Fruit fly (Drosophila melanogaster) whole organism, wandering third instar larva: Measurements from ENCODE around the gene CG5969.

Experiments used
- Hr83 ChIP-seq: fragments of 200-300 bp; sonication (Bioruptor generic); optimal IDR thresholded peaks from 2 replicates; lab custom pipeline; 2016; ENCODE audit warnings: missing biosample characterization, mild to moderate bottlenecking, missing genetic modification characterization, moderate library complexity; ENCODE audit not compliant: poor library complexity, severe bottlenecking
- Jra ChIP-seq: sonication (Bioruptor generic); optimal IDR thresholded peaks from 2 replicates; lab custom pipeline; 2016; ENCODE audit warnings: missing biosample characterization, missing genetic modification characterization
- dmrt93B ChIP-seq: fragments of 200-800 bp; sonication (Bioruptor generic); optimal IDR thresholded peaks from 2 replicates; lab custom pipeline; 2018; ENCODE audit warnings: missing biosample characterization, mild to moderate bottlenecking, missing genetic modification characterization
- ey ChIP-seq: fragments of 200-800 bp; sonication (Bioruptor generic); optimal IDR thresholded peaks from 2 replicates; lab custom pipeline; 2016; ENCODE audit warnings: missing biosample characterization, missing genetic modification characterization
- fru ChIP-seq: fragments of 200-800 bp; sonication (Bioruptor generic); optimal IDR thresholded peaks from 3 replicates; lab custom pipeline; 2016; ENCODE audit warnings: missing biosample characterization, mild to moderate bottlenecking, missing genetic modification characterization
- jim ChIP-seq: fragments of 175-275, 200-325 bp; sonication (Bioruptor generic); optimal IDR thresholded peaks from 2 replicates; lab custom pipeline; 2016; ENCODE audit warnings: missing biosample characterization, mild to moderate bottlenecking, missing genetic modification characterization
- pan ChIP-seq: fragments of >200 bp; optimal IDR thresholded peaks from 2 replicates; lab custom pipeline; 2017
- sage ChIP-seq: fragments of 200-800 bp; sonication (Bioruptor generic); optimal IDR thresholded peaks from 2 replicates; lab custom pipeline; 2016; ENCODE audit warnings: missing biosample characterization, mild to moderate bottlenecking, missing genetic modification characterization
- tai ChIP-seq: sonication (Bioruptor generic); optimal IDR thresholded peaks from 2 replicates; lab custom pipeline; 2016; ENCODE audit warnings: missing biosample characterization, missing genetic modification characterization
- usp ChIP-seq: fragments of >200 bp; optimal IDR thresholded peaks from 2 replicates; lab custom pipeline; 2017; ENCODE audit warnings: missing biosample characterization, missing genetic modification characterization

DNA sequence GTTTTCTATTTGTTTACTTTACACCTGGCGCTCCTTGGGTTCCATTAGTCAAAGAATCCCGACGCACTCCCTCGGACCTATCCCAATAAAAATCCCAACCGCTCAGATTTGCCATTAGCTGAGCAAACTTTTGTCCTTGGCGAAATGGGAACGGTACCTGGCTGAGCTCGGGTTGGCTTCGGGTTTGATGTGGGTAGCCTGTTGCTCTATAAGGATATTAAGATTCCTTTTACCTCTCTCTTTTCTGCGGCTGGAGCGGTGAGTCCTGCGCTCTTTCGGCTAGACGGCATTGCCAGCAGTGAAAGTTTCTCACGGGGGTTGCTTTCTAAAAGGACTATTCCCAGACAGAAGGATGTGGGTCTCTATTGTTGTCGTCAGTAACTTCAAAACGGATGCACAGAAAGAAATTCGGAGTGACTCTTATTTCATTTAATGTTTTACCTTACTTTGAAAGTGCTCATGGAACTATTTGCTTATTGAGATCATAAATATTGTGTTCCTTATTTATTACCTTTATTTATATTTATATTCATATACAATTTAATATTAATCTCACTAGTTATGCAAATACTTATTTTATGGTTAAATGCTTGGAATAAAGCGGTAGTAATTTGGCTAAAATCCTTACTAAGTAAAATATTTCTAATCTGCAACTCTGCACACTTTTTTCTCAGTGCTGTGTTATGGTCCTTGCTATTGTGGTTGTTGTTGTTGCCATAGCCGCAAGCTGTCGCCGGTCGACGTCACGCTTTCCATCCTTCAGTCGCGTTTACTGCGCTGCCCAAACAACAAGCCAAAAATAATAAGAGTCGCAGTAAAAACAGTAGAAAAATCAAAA is 31.7 kb upstream of the CG5969 start, which contains the start of gene CG5910:
- TF ChIP-seq fru, result no peak
- peak; percentile 1 for TF ChIP-seq ey (GFP tag; lab: Kevin White, UChicago)
- TF ChIP-seq tai (GFP tag; lab: Kevin White, UChicago), result no peak
- TF ChIP-seq Hr83 (GFP tag; lab: Kevin White, UChicago), result no peak
- no peak for TF ChIP-seq jim (GFP tag; lab: Kevin White, UChicago)
- TF ChIP-seq sage, result no peak
- no peak for TF ChIP-seq usp
- no peak for TF ChIP-seq Jra (GFP tag; lab: Kevin White, UChicago)
- no peak for TF ChIP-seq dmrt93B (GFP tag; lab: Kevin White, UChicago)
- no peak for TF ChIP-seq pan (lab: Kevin White, UChicago)
